Fruit fly (Drosophila melanogaster): ENCODE measurements around the gene dtr.
A peak's percentile ranks its signal among the peaks of the same experiment; 100 is the strongest.

- TF ChIP-seq CG1603 (tag; optimal IDR thresholded peaks at IDR 0.05) (peak; percentile 97), chn (GFP tag; optimal IDR thresholded peaks at IDR 0.05) (no peak), Ets97D (GFP tag; optimal IDR thresholded peaks at IDR 0.05) (peak; percentile 70), jumu (GFP tag; optimal IDR thresholded peaks at IDR 0.05) (peak; percentile 41), CG4424 (GFP tag; optimal IDR thresholded peaks at IDR 0.05) (no peak)
Observed at dm6 chr2L:21344203-21344753, 16.7 kb upstream of the dtr start, which contains the start of gene Tsp39D.
